Worm (Caenorhabditis elegans): ENCODE measurements around the gene clec-88.

Gene clec-88

DNA sequence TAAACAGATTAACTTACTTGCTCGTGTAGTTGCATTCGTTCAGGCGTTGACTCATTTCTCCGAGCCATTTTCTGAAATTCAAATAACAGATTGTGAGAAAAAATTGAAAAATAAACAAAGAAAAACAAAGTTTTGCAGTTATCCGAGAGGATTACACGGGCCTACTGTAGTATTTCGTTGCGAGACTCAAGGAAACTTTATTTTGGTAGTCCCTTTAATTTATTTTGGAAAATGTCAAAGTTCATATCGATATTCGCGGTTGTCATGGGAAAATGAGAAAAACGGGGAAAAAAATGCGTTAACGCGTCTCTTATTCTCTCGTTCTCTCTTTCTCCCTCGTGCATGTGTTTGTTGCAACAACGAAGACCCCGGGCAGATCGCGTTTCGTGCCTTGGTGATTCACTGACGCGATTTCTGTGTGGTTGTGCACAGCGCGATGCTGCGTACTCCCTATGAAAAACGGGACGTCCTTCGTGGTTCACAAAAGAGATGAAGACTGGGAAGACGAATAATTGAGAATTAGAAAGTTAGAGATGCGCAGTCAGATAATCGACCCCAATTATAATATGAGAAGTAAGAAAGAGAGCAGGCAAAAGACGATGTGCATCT, 34.2 kb upstream of the clec-88 start, which contains the start of gene set-4 (continued):
- TF ChIP-seq mes-2 (tag; optimal IDR thresholded peaks at IDR 0.05; ENCODE audit: poor library complexity, severe bottlenecking), result peak; percentile 89
- TF ChIP-seq ceh-44 (GFP tag; IDR thresholded peaks at IDR 0.05), result no peak
- no peak for TF ChIP-seq F26F4.8 (GFP tag; conservative IDR thresholded peaks at IDR 0.05)
- no peak for TF ChIP-seq attf-4 (tag; optimal IDR thresholded peaks at IDR 0.05)
- peak; percentile 32 for TF ChIP-seq pqm-1 (tag; optimal IDR thresholded peaks at IDR 0.05)
- peak; percentile 99 for TF ChIP-seq aha-1 (tag)

ce11 chrII:6333887-6334286, 31.6 kb upstream of the clec-88 start, which contains the start of gene ttc-39B:
Gene ttc-39B (minus strand): TSS chrII:6333987.
- TF ChIP-seq lim-7 (GFP tag; IDR thresholded peaks at IDR 0.05), result no peak
- no peak for TF ChIP-seq arid-1 (GFP tag; conservative IDR thresholded peaks at IDR 0.05)
- no peak for TF ChIP-seq mep-1 (tag; optimal IDR thresholded peaks at IDR 0.05)
- TF ChIP-seq aha-1 (tag), result no peak
- no peak for TF ChIP-seq nhr-25 (tag; optimal IDR thresholded peaks at IDR 0.05; ENCODE audit: borderline replicate concordance, insufficient read depth)
- no peak for TF ChIP-seq madf-5 (GFP tag; IDR thresholded peaks at IDR 0.05)
- no peak for TF ChIP-seq dmd-6 (GFP tag; IDR thresholded peaks at IDR 0.05)
- no peak for TF ChIP-seq unc-62 (GFP tag; optimal IDR thresholded peaks at IDR 0.05 in 1 of 2)
- no peak for TF ChIP-seq unc-62 (tag; optimal IDR thresholded peaks at IDR 0.05)
- no peak for TF ChIP-seq nhr-28 (tag; optimal IDR thresholded peaks at IDR 0.05)
- no peak for TF ChIP-seq hif-1 (tag; optimal IDR thresholded peaks at IDR 0.05)
- TF ChIP-seq php-3 (GFP tag; IDR thresholded peaks at IDR 0.05), result no peak
- no peak for TF ChIP-seq nhr-42 (GFP tag; IDR thresholded peaks at IDR 0.05)
- no peak for TF ChIP-seq ceh-62 (tag; optimal IDR thresholded peaks at IDR 0.05)
- no peak for TF ChIP-seq tag-97 (GFP tag; IDR thresholded peaks at IDR 0.05)

ce11 chrII:6334745-6335260, 30.7 kb upstream of the clec-88 start:
- TF ChIP-seq Y5F2A.4 (GFP tag; optimal IDR thresholded peaks at IDR 0.05) (no peak), cey-2 (tag; optimal IDR thresholded peaks at IDR 0.05; ENCODE audit: borderline replicate concordance, insufficient read depth) (no peak), nhr-111 (GFP tag; optimal IDR thresholded peaks at IDR 0.05) (no peak), dmd-8 (GFP tag; IDR thresholded peaks at IDR 0.05) (no peak), mes-2 (tag; optimal IDR thresholded peaks at IDR 0.05; ENCODE audit: poor library complexity, severe bottlenecking) (no peak), rbr-2 (tag; optimal IDR thresholded peaks at IDR 0.05) (no peak), nhr-28 (tag; optimal IDR thresholded peaks at IDR 0.05) (peak; percentile 43), tra-1 (GFP tag; IDR thresholded peaks at IDR 0.05) (no peak), nhr-237 (tag; optimal IDR thresholded peaks at IDR 0.05) (no peak), aly-2 (tag; optimal IDR thresholded peaks at IDR 0.05) (no peak), nhr-77 (tag; optimal IDR thresholded peaks at IDR 0.05) (no peak), dve-1 (tag; optimal IDR thresholded peaks at IDR 0.05; ENCODE audit: insufficient read depth) (peak; percentile 56), pha-4 (GFP tag; IDR thresholded peaks at IDR 0.05) (no peak), pha-4 (tag; optimal IDR thresholded peaks at IDR 0.05) (no peak), saeg-2 (GFP tag; IDR thresholded peaks at IDR 0.05) (no peak), ceh-28 (tag; optimal IDR thresholded peaks at IDR 0.05) (no peak), hlh-11 (tag; optimal IDR thresholded peaks at IDR 0.05) (peak; percentile 40), dmd-6 (GFP tag; IDR thresholded peaks at IDR 0.05) (peak; percentile 31; the same call in 1 of the 2 replicates), pqm-1 (tag; optimal IDR thresholded peaks at IDR 0.05) (peak; percentile 54)

- TF ChIP-seq hlh-11 (tag; optimal IDR thresholded peaks at IDR 0.05), result peak; percentile 26
- no peak for TF ChIP-seq set-16 (GFP tag; IDR thresholded peaks at IDR 0.05)
- TF ChIP-seq hif-1 (tag; optimal IDR thresholded peaks at IDR 0.05), result peak in 1 of 2 experiments; percentile 45
- TF ChIP-seq dve-1 (tag; optimal IDR thresholded peaks at IDR 0.05; ENCODE audit: insufficient read depth), result peak; percentile 54
- no peak for TF ChIP-seq daf-19 (GFP tag; conservative IDR thresholded peaks at IDR 0.05)
- peak; percentile 73 for TF ChIP-seq aha-1 (tag)
- TF ChIP-seq dmd-6 (GFP tag; IDR thresholded peaks at IDR 0.05), result peak; percentile 84
- TF ChIP-seq nhr-11 (tag; optimal IDR thresholded peaks at IDR 0.05), result peak; percentile 35
- no peak for TF ChIP-seq tra-1 (GFP tag; IDR thresholded peaks at IDR 0.05)
- no peak for TF ChIP-seq daf-16 (GFP tag; optimal IDR thresholded peaks at IDR 0.05)
- TF ChIP-seq daf-16 (tag; optimal IDR thresholded peaks at IDR 0.05), result peak; percentile 27
- peak; percentile 52 for TF ChIP-seq mxl-3 (GFP tag; optimal IDR thresholded peaks at IDR 0.05)
Observed at ce11 chrII:6335358-6335757, 30.2 kb upstream of the clec-88 start, which contains the start of gene C32D5.14. Gene C32D5.14 (plus strand): TSS chrII:6335488.
